Worm (Caenorhabditis elegans): ENCODE results near the gene K06A9.2.

K06A9.2 gene

DNA sequence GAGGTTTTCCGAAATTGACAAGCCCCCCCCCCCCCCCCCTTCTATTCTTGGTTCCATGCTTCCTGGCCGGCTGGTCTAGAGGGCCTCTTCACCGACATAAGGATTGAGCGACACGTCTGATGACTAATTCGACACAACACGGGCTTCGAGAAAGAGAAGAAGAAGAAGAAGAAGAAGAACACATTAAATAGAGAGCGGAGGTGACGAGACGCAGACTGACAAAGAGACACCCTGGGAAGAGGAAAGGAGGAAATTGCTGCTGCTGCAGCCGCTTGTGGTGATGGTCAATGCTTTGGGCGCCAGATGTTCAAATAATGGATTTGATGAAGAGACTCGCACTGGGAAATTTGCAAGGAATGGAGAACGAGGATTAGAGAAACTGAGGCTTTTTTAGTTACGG, 11.6 kb upstream of the K06A9.2 start:
- TF ChIP-seq pes-1 (GFP tag; IDR thresholded peaks at IDR 0.05) = no peak
- TF ChIP-seq hmg-4 (GFP tag; optimal IDR thresholded peaks at IDR 0.05) = peak; percentile 30

DNA sequence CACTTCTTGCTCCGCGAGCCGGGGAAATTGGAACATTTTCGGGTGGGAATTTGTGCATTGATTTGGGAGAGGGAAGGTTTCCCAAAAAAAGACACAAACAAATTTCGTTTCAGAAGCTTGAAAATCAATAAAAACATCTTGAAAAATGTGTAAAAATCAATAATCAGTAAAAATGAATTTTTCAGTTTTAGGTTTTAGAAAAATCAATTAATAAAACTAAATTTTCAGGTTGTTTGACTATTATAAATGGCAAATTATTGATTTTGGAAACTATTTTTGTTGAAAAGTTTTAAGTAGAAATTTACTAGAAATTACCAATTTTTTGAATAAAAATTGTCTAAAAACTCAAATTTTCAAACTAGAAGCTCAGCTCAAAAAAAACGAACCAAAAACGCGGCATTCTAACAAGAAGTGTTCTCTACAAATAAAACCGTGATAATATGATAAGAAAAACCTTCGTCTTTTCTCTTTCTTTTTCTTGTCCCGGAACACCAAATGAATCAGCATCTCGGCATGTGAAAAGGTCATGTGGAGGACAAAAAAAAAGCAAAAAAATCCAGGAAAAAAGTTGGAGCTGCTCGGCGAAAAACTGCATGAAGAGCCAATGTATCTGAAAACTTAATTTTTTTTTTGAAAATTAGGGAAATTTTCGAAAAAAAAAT, 10.5 kb upstream of the K06A9.2 start:
- TF ChIP-seq ceh-13 (GFP tag; optimal IDR thresholded peaks at IDR 0.05) (no peak), flt-1 (GFP tag; IDR thresholded peaks at IDR 0.05) (no peak), aly-1 (tag; optimal IDR thresholded peaks at IDR 0.05) (no peak), tbx-37 (GFP tag; conservative IDR thresholded peaks at IDR 0.05) (no peak), F13C5.2 (tag; optimal IDR thresholded peaks at IDR 0.05) (no peak), hmg-4 (GFP tag; optimal IDR thresholded peaks at IDR 0.05) (no peak), ets-7 (tag; optimal IDR thresholded peaks at IDR 0.05) (no peak), pes-1 (GFP tag; IDR thresholded peaks at IDR 0.05) (no peak), B0310.2 (tag; optimal IDR thresholded peaks at IDR 0.05) (no peak), hmbx-1 (tag; optimal IDR thresholded peaks at IDR 0.05) (no peak)

DNA sequence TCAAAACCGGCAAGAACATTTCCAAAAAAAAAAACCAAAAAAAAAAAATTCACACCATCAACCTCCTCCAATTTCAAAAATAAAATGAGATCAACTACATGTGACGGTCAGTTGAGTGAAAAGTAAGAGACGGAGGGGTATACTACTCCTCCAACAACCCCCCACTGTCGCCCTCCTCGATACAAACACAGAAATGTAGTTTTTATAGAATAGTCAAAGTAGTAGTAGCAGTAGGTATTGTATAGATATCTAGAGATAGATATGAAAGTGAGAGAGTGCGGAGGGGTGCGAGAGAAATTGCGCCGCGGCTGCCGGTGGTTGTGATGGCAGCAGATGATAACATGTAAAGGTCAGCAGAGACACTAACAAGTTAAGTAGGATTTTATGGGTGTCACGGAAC, 8.8 kb upstream of the K06A9.2 start:
- TF ChIP-seq sea-1 (GFP tag; conservative IDR thresholded peaks at IDR 0.05) = no peak
- no peak for TF ChIP-seq F13C5.2 (tag; optimal IDR thresholded peaks at IDR 0.05)
- no peak for TF ChIP-seq B0310.2 (tag; optimal IDR thresholded peaks at IDR 0.05)
- TF ChIP-seq ets-7 (tag; optimal IDR thresholded peaks at IDR 0.05) = no peak
- TF ChIP-seq pes-1 (GFP tag; IDR thresholded peaks at IDR 0.05) = no peak

- TF ChIP-seq aly-1 (tag; optimal IDR thresholded peaks at IDR 0.05) (no peak), B0310.2 (tag; optimal IDR thresholded peaks at IDR 0.05) (no peak), scrt-1 (GFP tag; IDR thresholded peaks at IDR 0.05) (no peak), F13C5.2 (tag; optimal IDR thresholded peaks at IDR 0.05) (no peak), pes-1 (GFP tag; IDR thresholded peaks at IDR 0.05) (no peak), sea-1 (GFP tag; conservative IDR thresholded peaks at IDR 0.05) (no peak), flt-1 (GFP tag; IDR thresholded peaks at IDR 0.05) (no peak), tra-4 (tag; optimal IDR thresholded peaks at IDR 0.05) (no peak)
Observed at ce11 chrX:1528107-1528506, 8.1 kb upstream of the K06A9.2 start.

DNA sequence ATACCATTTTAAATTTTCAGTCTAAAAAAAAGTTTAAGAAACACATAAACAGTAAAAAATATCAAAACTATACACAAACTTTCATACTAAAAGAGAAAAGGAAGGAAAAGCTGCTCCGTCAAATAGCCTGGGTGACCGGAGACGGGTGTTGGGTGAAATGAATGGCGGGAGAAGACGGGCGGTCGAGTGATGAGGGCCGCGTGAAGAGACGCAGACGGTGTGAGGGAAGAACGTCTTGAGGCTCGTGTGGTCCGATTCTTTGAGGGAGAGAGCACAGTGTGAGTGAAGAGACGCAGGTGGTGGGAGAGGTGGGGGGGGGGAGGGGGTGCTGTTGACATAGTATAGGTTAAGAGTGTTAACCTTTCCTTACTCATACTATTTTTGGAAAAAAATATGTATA, 7.2 kb upstream of the K06A9.2 start:
- TF ChIP-seq aly-1 (tag; optimal IDR thresholded peaks at IDR 0.05) = no peak
- peak; percentile 47 for TF ChIP-seq hmg-4 (GFP tag; optimal IDR thresholded peaks at IDR 0.05)

ce11 chrX:1535261-1535660, 905 bp upstream of the K06A9.2 start, which contains the start of gene K06A9.3:
Gene K06A9.3 (minus strand): TSS chrX:1535361.
- TF ChIP-seq hmg-4 (GFP tag; optimal IDR thresholded peaks at IDR 0.05) = no peak
- no peak for TF ChIP-seq ceh-13 (GFP tag; optimal IDR thresholded peaks at IDR 0.05)
- no peak for TF ChIP-seq hnd-1 (tag; optimal IDR thresholded peaks at IDR 0.05)
- no peak for TF ChIP-seq hmbx-1 (tag; optimal IDR thresholded peaks at IDR 0.05)
- TF ChIP-seq scrt-1 (GFP tag; IDR thresholded peaks at IDR 0.05) = no peak
- no peak for TF ChIP-seq tbx-37 (GFP tag; conservative IDR thresholded peaks at IDR 0.05)
- no peak for TF ChIP-seq sea-1 (GFP tag; conservative IDR thresholded peaks at IDR 0.05)
- TF ChIP-seq B0310.2 (tag; optimal IDR thresholded peaks at IDR 0.05) = no peak

DNA sequence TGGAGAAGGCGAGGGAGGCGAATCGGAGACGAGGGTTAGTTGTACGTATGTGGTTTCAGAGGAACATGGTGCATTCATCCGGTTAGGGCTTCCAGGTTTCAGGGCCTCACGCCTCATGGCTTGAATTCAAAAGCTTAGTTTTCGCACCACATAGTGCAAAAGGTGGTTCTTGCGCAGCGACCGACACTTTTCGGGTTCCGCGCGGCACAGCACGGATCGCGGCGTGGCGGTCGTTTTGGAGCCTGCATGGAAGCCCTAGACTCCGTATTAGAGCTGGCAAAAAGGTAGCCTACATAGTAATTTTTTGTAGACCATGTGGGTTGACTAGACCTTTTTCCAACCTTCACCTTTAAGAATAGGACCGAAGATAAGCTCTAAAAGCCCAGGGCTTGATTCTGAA, 2.7 kb downstream of the K06A9.2 start:
- TF ChIP-seq ets-7 (tag; optimal IDR thresholded peaks at IDR 0.05) = no peak
- TF ChIP-seq ceh-36 (tag; optimal IDR thresholded peaks at IDR 0.05) = no peak
- no peak for TF ChIP-seq scrt-1 (GFP tag; IDR thresholded peaks at IDR 0.05)
- no peak for TF ChIP-seq tra-4 (tag; optimal IDR thresholded peaks at IDR 0.05)

DNA sequence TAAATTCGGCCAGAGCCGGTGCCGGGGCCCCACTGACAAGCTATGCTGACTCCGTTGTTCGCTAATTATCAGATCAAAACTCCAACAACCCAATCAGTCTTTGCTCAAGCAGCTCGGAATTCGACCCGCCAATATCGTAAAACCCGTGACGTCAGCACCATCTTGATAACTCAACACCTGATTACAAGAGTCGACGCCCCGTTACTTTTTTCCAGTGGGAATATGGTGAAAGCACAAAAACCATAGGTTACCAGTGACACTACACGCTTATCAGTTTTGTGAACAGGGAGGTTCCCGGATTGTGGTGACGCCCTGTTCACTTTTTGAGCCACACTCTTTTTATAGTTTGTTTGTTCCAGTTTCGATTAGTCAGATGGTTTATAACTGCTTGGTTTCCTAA, 4.9 kb downstream of the K06A9.2 start:
- TF ChIP-seq ceh-36 (tag; optimal IDR thresholded peaks at IDR 0.05) (no peak), F13C5.2 (tag; optimal IDR thresholded peaks at IDR 0.05) (no peak), flt-1 (GFP tag; IDR thresholded peaks at IDR 0.05) (no peak), scrt-1 (GFP tag; IDR thresholded peaks at IDR 0.05) (no peak), ets-7 (tag; optimal IDR thresholded peaks at IDR 0.05) (no peak), tbx-37 (GFP tag; conservative IDR thresholded peaks at IDR 0.05) (no peak), pes-1 (GFP tag; IDR thresholded peaks at IDR 0.05) (no peak), sea-1 (GFP tag; conservative IDR thresholded peaks at IDR 0.05) (no peak), hmbx-1 (tag; optimal IDR thresholded peaks at IDR 0.05) (no peak), hmg-4 (GFP tag; optimal IDR thresholded peaks at IDR 0.05) (no peak), ceh-13 (GFP tag; optimal IDR thresholded peaks at IDR 0.05) (no peak), B0310.2 (tag; optimal IDR thresholded peaks at IDR 0.05) (no peak)

DNA sequence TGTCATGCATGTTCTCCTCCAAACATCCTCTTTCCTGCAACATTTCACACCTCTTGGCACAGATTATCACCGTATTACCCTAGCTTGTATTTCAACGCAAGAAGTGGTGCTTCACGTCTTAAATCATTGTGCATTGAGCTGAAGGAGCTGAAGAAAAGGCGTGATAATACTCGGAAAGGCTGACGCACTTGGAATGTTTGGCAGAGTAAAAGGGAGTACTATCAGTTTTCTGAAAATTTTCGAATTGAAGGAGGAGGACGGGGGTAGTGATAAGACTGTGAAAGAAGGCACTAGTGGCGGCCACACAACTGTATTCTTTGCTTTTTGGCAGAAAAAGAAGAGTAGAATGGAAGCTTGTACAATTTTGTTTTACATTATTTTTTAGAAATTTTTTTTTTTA, 7.3 kb downstream of the K06A9.2 start:
- TF ChIP-seq pes-1 (GFP tag; IDR thresholded peaks at IDR 0.05) (no peak), hnd-1 (tag; optimal IDR thresholded peaks at IDR 0.05) (no peak), ama-1 (optimal IDR thresholded peaks at IDR 0.05) (no peak), B0310.2 (tag; optimal IDR thresholded peaks at IDR 0.05) (no peak)

Measured in whole organism, early embryonic.